Fruit fly (Drosophila melanogaster) whole organism, embryonic: ENCODE data around the gene zld.
A peak's percentile ranks its signal among the peaks of the same experiment; 100 is the strongest.

Experiments
- ATbp ChIP-seq: fragments of 200-800 bp; sonication (Bioruptor generic); optimal IDR thresholded peaks from 2 replicates; lab custom pipeline; 2017; ENCODE audit warnings: missing biosample characterization, mild to moderate bottlenecking, missing genetic modification characterization, missing genetic modification reagents
- Adf1 ChIP-seq: fragments of 200-800 bp; sonication (Bioruptor generic); IDR thresholded peaks from 2 replicates; pipeline ENCODE4 v1.3.6; 2022; ENCODE audit warnings: missing biosample characterization, missing genetic modification characterization
- CG10431 ChIP-seq: fragments of 200-800 bp; sonication (Bioruptor generic); optimal IDR thresholded peaks from 3 replicates; lab custom pipeline; 2018; ENCODE audit warnings: missing biosample characterization, mild to moderate bottlenecking, missing genetic modification characterization
- CG11504 ChIP-seq: fragments of 200-800 bp; sonication (Bioruptor generic); optimal IDR thresholded peaks from 3 replicates; lab custom pipeline; 2019; ENCODE audit warnings: missing biosample characterization, mild to moderate bottlenecking, missing genetic modification characterization, moderate library complexity
- CG13287 ChIP-seq: fragments of 200-800 bp; sonication (Bioruptor generic); IDR thresholded peaks from 2 replicates; pipeline ENCODE4 v1.3.6; 2022; ENCODE audit warnings: missing biosample characterization, missing genetic modification characterization; ENCODE audit not compliant: partially characterized antibody
- CG13775 ChIP-seq: fragments of 200-800 bp; sonication (Bioruptor generic); optimal IDR thresholded peaks from 3 replicates; lab custom pipeline; 2017; ENCODE audit warnings: missing biosample characterization, mild to moderate bottlenecking, missing genetic modification characterization
- CG15696 ChIP-seq: fragments of 200-800 bp; sonication (Bioruptor generic); optimal IDR thresholded peaks from 2 replicates; lab custom pipeline; 2019; ENCODE audit warnings: missing biosample characterization, mild to moderate bottlenecking, missing genetic modification characterization, moderate library complexity
- CG2889 ChIP-seq: fragments of 200-800 bp; sonication (Bioruptor generic); IDR thresholded peaks from 3 replicates; pipeline ENCODE4 v1.3.6; 2022; ENCODE audit warnings: missing biosample characterization, missing genetic modification characterization
- CG3995 ChIP-seq: fragments of 200-800 bp; sonication (Bioruptor generic); optimal IDR thresholded peaks from 3 replicates; lab custom pipeline; 2016; ENCODE audit warnings: missing biosample characterization, missing genetic modification characterization
- CG4404 ChIP-seq: fragments of 200-800 bp; sonication (Bioruptor generic); IDR thresholded peaks from 2 replicates; pipeline ENCODE4 v1.3.6; 2022; ENCODE audit warnings: missing biosample characterization, missing genetic modification characterization
- CG8388 ChIP-seq: fragments of 200-800 bp; sonication (Bioruptor generic); optimal IDR thresholded peaks from 2 replicates; lab custom pipeline; 2019; ENCODE audit warnings: missing biosample characterization, mild to moderate bottlenecking, missing genetic modification characterization, moderate library complexity
- CG8924 ChIP-seq: fragments of 200-800 bp; optimal IDR thresholded peaks from 3 replicates; lab custom pipeline; 2019; ENCODE audit warnings: missing biosample characterization, mild to moderate bottlenecking, missing genetic modification characterization, moderate library complexity
- CrebB ChIP-seq: fragments of 200-800 bp; sonication (Bioruptor generic); optimal IDR thresholded peaks from 3 replicates; lab custom pipeline; 2018; ENCODE audit warnings: missing biosample characterization, mild to moderate bottlenecking, missing genetic modification characterization
- D19A ChIP-seq: fragments of 200-800 bp; optimal IDR thresholded peaks from 3 replicates; lab custom pipeline; 2019; ENCODE audit warnings: missing biosample characterization, mild to moderate bottlenecking, missing genetic modification characterization, moderate library complexity
- Dek ChIP-seq: fragments of 200-800 bp; sonication (Bioruptor generic); optimal IDR thresholded peaks from 3 replicates; lab custom pipeline; 2019; ENCODE audit warnings: missing biosample characterization, mild to moderate bottlenecking, missing genetic modification characterization, moderate library complexity
- Ets65A ChIP-seq: fragments of 200-800 bp; sonication (Bioruptor generic); peaks from one replicate; lab custom pipeline; 2016; ENCODE audit warnings: missing biosample characterization, missing genetic modification characterization
- Fer2 ChIP-seq: fragments of 200-800 bp; sonication (Bioruptor generic); optimal IDR thresholded peaks from 2 replicates; lab custom pipeline; 2018; ENCODE audit warnings: missing biosample characterization, mild to moderate bottlenecking, missing genetic modification characterization, moderate library complexity
- H2.0 ChIP-seq: fragments of 200-800 bp; sonication (Bioruptor generic); IDR thresholded peaks from 2 replicates; pipeline ENCODE4 v1.3.6; 2022; ENCODE audit warnings: missing biosample characterization, missing genetic modification characterization
- HLH4C ChIP-seq: fragments of 200-800 bp; sonication (Bioruptor generic); IDR thresholded peaks from 3 replicates; pipeline ENCODE4 v1.3.6; 2022; ENCODE audit warnings: missing biosample characterization, missing genetic modification characterization; ENCODE audit not compliant: partially characterized antibody
- Hr39 ChIP-seq: fragments of >200 bp; optimal IDR thresholded peaks from 2 replicates; lab custom pipeline; 2017
- Hr51 ChIP-seq, 2 experiments: fragments of 200-800 bp; sonication (Bioruptor generic); optimal IDR thresholded peaks; 2 replicates in 1 of 2; 3 replicates in 1 of 2; lab custom pipeline; 2016 to 2018; ENCODE audit warnings: missing biosample characterization in 2 of 2, missing genetic modification characterization in 2 of 2, mild to moderate bottlenecking in 1 of 2, moderate library complexity in 1 of 2
- Oli ChIP-seq: fragments of 200-800 bp; sonication (Bioruptor generic); optimal IDR thresholded peaks from 2 replicates; lab custom pipeline; 2018; ENCODE audit warnings: missing biosample characterization, mild to moderate bottlenecking, missing genetic modification characterization, moderate library complexity
- Optix ChIP-seq: fragments of 200-800 bp; sonication (Bioruptor generic); IDR thresholded peaks from 3 replicates; pipeline ENCODE4 v1.3.6; 2022; ENCODE audit warnings: missing biosample characterization, missing genetic modification characterization
- PHDP ChIP-seq: fragments of 200-800 bp; sonication (Bioruptor generic); optimal IDR thresholded peaks from 3 replicates; lab custom pipeline; 2018; ENCODE audit warnings: missing biosample characterization, mild to moderate bottlenecking, missing genetic modification characterization, moderate library complexity
- Poxn ChIP-seq: fragments of 200-800 bp; sonication (Bioruptor generic); IDR thresholded peaks from 2 replicates; pipeline ENCODE4 v1.3.6; 2022; ENCODE audit warnings: missing biosample characterization, missing genetic modification characterization
- Ravus ChIP-seq: fragments of 200-800 bp; sonication (Bioruptor generic); IDR thresholded peaks from 2 replicates; pipeline ENCODE4 v1.3.6; 2022; ENCODE audit warnings: missing biosample characterization, missing genetic modification characterization
- Sin3A ChIP-seq: fragments of >200 bp; optimal IDR thresholded peaks from 2 replicates; lab custom pipeline; 2018
- Sox102F ChIP-seq: fragments of 200-800 bp; sonication (Bioruptor generic); optimal IDR thresholded peaks from 2 replicates; lab custom pipeline; 2018; ENCODE audit warnings: missing biosample characterization, mild to moderate bottlenecking, missing genetic modification characterization, moderate library complexity
- Xrp1 ChIP-seq: fragments of 200-800 bp; sonication (Bioruptor generic); IDR thresholded peaks from 2 replicates; pipeline ENCODE4 v1.3.6; 2022; ENCODE audit warnings: missing biosample characterization, missing genetic modification characterization
- abd-A ChIP-seq: fragments of 200-800 bp; sonication (Bioruptor generic); optimal IDR thresholded peaks from 3 replicates; lab custom pipeline; 2019; ENCODE audit warnings: missing biosample characterization, mild to moderate bottlenecking, missing genetic modification characterization, moderate library complexity
- ci ChIP-seq: fragments of 200-800 bp; sonication (Bioruptor generic); IDR thresholded peaks from 3 replicates; pipeline ENCODE4 v1.3.6; 2022; ENCODE audit warnings: missing biosample characterization, missing genetic modification characterization
- corto ChIP-seq: fragments of 200-800 bp; sonication (Bioruptor generic); optimal IDR thresholded peaks from 2 replicates; lab custom pipeline; 2016; ENCODE audit warnings: missing biosample characterization, mild to moderate bottlenecking, missing genetic modification characterization, moderate library complexity
- dmrt99B ChIP-seq: fragments of 200-800 bp; sonication (Bioruptor generic); optimal IDR thresholded peaks from 2 replicates; lab custom pipeline; 2018; ENCODE audit warnings: missing biosample characterization, mild to moderate bottlenecking, missing genetic modification characterization, moderate library complexity
- fd64A ChIP-seq: fragments of 200-800 bp; sonication (Bioruptor generic); optimal IDR thresholded peaks from 3 replicates; lab custom pipeline; 2018; ENCODE audit warnings: missing biosample characterization, mild to moderate bottlenecking, missing genetic modification characterization
- ftz-f1 ChIP-seq: fragments of 200-800 bp; sonication (Bioruptor generic); optimal IDR thresholded peaks from 2 replicates; lab custom pipeline; 2016; ENCODE audit warnings: missing biosample characterization, missing genetic modification characterization
- gem ChIP-seq: fragments of 200-800 bp; sonication (Bioruptor generic); optimal IDR thresholded peaks from 2 replicates; lab custom pipeline; 2019; ENCODE audit warnings: missing biosample characterization, mild to moderate bottlenecking, missing genetic modification characterization, moderate library complexity
- hth ChIP-seq: fragments of >200 bp; optimal IDR thresholded peaks from 2 replicates; lab custom pipeline; 2017; ENCODE audit warnings: inconsistent platforms
- inv ChIP-seq: fragments of 200-800 bp; sonication (Bioruptor generic); IDR thresholded peaks from 2 replicates; pipeline ENCODE4 v1.3.6; 2022; ENCODE audit warnings: missing biosample characterization, missing genetic modification characterization; ENCODE audit not compliant: partially characterized antibody
- knrl ChIP-seq: fragments of 200-800 bp; sonication (Bioruptor generic); IDR thresholded peaks from 3 replicates; pipeline ENCODE4 v1.3.6; 2022; ENCODE audit warnings: missing biosample characterization, missing genetic modification characterization; ENCODE audit not compliant: partially characterized antibody
- lbe ChIP-seq: fragments of 200-800 bp; sonication (Bioruptor generic); optimal IDR thresholded peaks from 2 replicates; lab custom pipeline; 2016; ENCODE audit warnings: missing biosample characterization, mild to moderate bottlenecking, missing genetic modification characterization
- mam ChIP-seq: fragments of 200-800 bp; sonication (Bioruptor generic); optimal IDR thresholded peaks from 3 replicates; lab custom pipeline; 2016; ENCODE audit warnings: missing biosample characterization, missing genetic modification characterization
- nom ChIP-seq: fragments of 200-800 bp; sonication (Bioruptor generic); optimal IDR thresholded peaks from 2 replicates; lab custom pipeline; 2017; ENCODE audit warnings: missing biosample characterization, missing genetic modification characterization, mild to moderate bottlenecking, moderate library complexity, missing genetic modification reagents
- pan ChIP-seq, 4 experiments: fragments of >200 bp in 3 of 4; fragments of 200-800 bp in 1 of 4; sonication (Bioruptor generic) in 1 of 4; optimal IDR thresholded peaks in 3 of 4; IDR thresholded peaks in 1 of 4; 2 replicates each; pipeline versions ENCODE4 v1.3.6 to Lab custom; 2017 to 2022; ENCODE audit warnings: missing biosample characterization in 2 of 4, missing genetic modification characterization in 2 of 4, mixed read lengths in 1 of 4
- pros ChIP-seq: fragments of 200-800 bp; sonication (Bioruptor generic); optimal IDR thresholded peaks from 3 replicates; lab custom pipeline; 2019; ENCODE audit warnings: missing biosample characterization, mild to moderate bottlenecking, missing genetic modification characterization, moderate library complexity
- scrt ChIP-seq: fragments of 200-800 bp; sonication (Bioruptor generic); optimal IDR thresholded peaks from 2 replicates; lab custom pipeline; 2018; ENCODE audit warnings: missing biosample characterization, mild to moderate bottlenecking, missing genetic modification characterization, moderate library complexity
- sens-2 ChIP-seq: fragments of 200-800 bp; sonication (Bioruptor generic); IDR thresholded peaks from 2 replicates; pipeline ENCODE4 v1.3.6; 2022; ENCODE audit warnings: missing biosample characterization, missing genetic modification characterization
- shn ChIP-seq: fragments of 200-800 bp; sonication (Bioruptor generic); optimal IDR thresholded peaks from 3 replicates; lab custom pipeline; 2016; ENCODE audit warnings: missing biosample characterization, missing genetic modification characterization
- sob ChIP-seq: fragments of 200-800 bp; sonication (Bioruptor generic); IDR thresholded peaks from 2 replicates; pipeline ENCODE4 v1.3.6; 2022; ENCODE audit warnings: missing biosample characterization, missing genetic modification characterization
- sqz ChIP-seq: fragments of 200-800 bp; sonication (Bioruptor generic); optimal IDR thresholded peaks from 3 replicates; lab custom pipeline; 2018; ENCODE audit warnings: missing biosample characterization, mild to moderate bottlenecking, missing genetic modification characterization
- sr ChIP-seq: fragments of 200-800 bp; sonication (Bioruptor generic); IDR thresholded peaks from 3 replicates; pipeline ENCODE4 v1.3.6; 2022; ENCODE audit warnings: missing biosample characterization, missing genetic modification characterization
- zen ChIP-seq: fragments of 200-800 bp; sonication (Bioruptor generic); optimal IDR thresholded peaks from 3 replicates; lab custom pipeline; 2018; ENCODE audit warnings: missing biosample characterization, mild to moderate bottlenecking, missing genetic modification characterization, moderate library complexity

Gene zld

DNA sequence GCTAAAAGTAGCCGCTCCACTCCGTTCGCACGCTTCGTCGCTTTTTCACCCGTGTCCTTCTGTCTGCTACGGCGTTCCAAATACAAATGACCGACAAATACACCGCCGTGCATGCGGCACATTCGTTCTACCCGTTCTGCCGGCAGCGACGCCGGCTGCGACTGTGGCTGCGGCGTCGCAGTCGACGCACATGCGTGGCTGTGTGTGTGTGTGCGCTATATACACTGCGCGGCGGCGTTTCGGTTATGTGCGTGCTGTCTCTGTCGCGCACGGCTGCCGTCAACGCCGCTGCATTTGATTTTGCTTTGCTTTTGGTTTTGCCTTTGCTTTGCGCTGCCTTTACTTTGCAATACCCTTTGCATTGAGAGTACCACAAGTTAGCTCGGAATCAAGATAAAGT, at the start of gene zld (continued):
- TF ChIP-seq mam (GFP tag; lab: Kevin White, UChicago), result no peak
- TF ChIP-seq sens-2, result no peak
- TF ChIP-seq H2.0 (GFP tag; lab: Robert Waterston, UW), result no peak
- TF ChIP-seq D19A (tag; lab: Kevin White, UChicago), result no peak
- no peak for TF ChIP-seq CG15696 (tag; lab: Kevin White, UChicago)
- TF ChIP-seq CG11504, result no peak
- no peak for TF ChIP-seq CG13287 (GFP tag; lab: Robert Waterston, UW)
- TF ChIP-seq fd64A (GFP tag; lab: Kevin White, UChicago), result no peak
- TF ChIP-seq CG13775 (GFP tag; lab: Kevin White, UChicago), result no peak
- TF ChIP-seq zen, result peak; percentile 19
- no peak for TF ChIP-seq sob (GFP tag; lab: Robert Waterston, UW)
- peak; percentile 34; the same call in 1 of the 3 replicates for TF ChIP-seq ci
- TF ChIP-seq CG10431 (GFP tag; lab: Kevin White, UChicago), result no peak
- no peak for TF ChIP-seq shn (GFP tag; lab: Kevin White, UChicago)
- peak; percentile 43 for TF ChIP-seq pros (GFP tag; lab: Kevin White, UChicago)
- TF ChIP-seq, all 482 proteins: peak for 49

DNA sequence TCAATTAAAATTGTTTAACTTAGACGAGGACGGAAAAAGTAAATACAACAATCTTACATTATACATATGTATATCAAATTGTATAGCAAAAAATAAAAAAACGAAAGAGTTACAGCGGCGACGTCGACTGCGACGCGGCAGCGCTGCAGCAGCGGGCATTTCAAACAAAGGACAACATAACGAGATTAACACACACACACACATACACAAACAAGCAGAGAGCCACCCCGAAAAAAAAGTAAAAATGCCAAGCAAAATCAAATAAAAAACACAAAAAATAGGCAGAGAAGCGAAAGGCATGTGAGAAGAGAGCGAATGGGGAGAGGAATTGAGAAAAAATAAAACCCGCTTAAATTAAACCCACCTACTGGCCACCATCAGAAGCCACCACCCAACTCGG, 44.4 kb upstream of the zld start:
- TF ChIP-seq ftz-f1 (GFP tag; lab: Kevin White, UChicago) (no peak), nom (GFP tag; lab: Kevin White, UChicago) (peak; percentile 7), Adf1 (peak; percentile 65), CG8388 (no peak), Xrp1 (no peak), Optix (no peak), sqz (peak; percentile 62), CG3995 (GFP tag; lab: Kevin White, UChicago) (no peak), CG8924 (tag; lab: Kevin White, UChicago) (no peak), scrt (GFP tag; lab: Kevin White, UChicago) (no peak), Ravus (no peak), CrebB (tag; lab: Kevin White, UChicago) (no peak), abd-A (tag; lab: Kevin White, UChicago) (peak; percentile 14), corto (GFP tag; lab: Kevin White, UChicago) (no peak), knrl (no peak), Sox102F (GFP tag; lab: Kevin White, UChicago) (no peak), Poxn (GFP tag; lab: Robert Waterston, UW) (no peak), CG2889 (no peak), Dek (tag; lab: Kevin White, UChicago) (no peak)

DNA sequence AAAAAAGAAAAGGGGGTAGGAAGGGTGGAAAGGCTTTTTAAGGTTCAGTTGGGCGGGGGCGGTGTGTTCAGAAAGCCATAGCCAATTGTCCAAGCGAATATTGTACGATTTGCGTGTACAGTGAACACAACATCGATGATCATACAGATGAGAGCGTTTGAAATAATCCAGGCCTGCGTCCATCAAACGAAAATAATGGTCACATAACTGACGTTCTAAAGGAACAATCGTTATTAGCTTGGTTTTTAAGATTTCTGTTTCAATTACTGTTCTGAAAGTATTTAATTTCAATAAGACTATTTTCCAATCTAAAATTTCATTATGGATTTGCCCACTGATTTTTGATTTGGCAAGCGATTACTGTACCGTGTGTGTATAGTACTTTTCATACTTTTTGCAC, 41.8 kb upstream of the zld start:
- TF ChIP-seq lbe (GFP tag; lab: Kevin White, UChicago) (no peak), CG4404 (0 out of 2 replicates have a peak, but pooled peaks have one; percentile 9), Sin3A (lab: Kevin White, UChicago) (no peak), dmrt99B (tag; lab: Kevin White, UChicago) (peak; percentile 37), Oli (tag; lab: Kevin White, UChicago) (peak; percentile 13), pan (optimal IDR thresholded peaks at IDR 0.05; lab: Kevin White, UChicago) (no peak), pan (GFP tag; optimal IDR thresholded peaks at IDR 0.05 in 1 of 2, IDR thresholded peaks at IDR 0.05 in 1 of 2) (peak in 1 of 2 experiments; percentile 11), Ets65A (GFP tag; lab: Kevin White, UChicago) (no peak), sr (no peak), HLH4C (GFP tag; lab: Robert Waterston, UW) (no peak), ATbp (GFP tag; lab: Kevin White, UChicago) (no peak), sob (GFP tag; lab: Robert Waterston, UW) (no peak), inv (GFP tag; lab: Robert Waterston, UW) (no peak), hth (lab: Kevin White, UChicago) (no peak), PHDP (no peak), gem (peak; percentile 39), Hr51 (GFP tag; optimal IDR thresholded peaks at IDR 0.05; lab: Kevin White, UChicago) (peak in 1 of 2 experiments; percentile 27), Hr39 (lab: Kevin White, UChicago) (no peak), Fer2 (no peak)
